Fruit fly (Drosophila melanogaster): Measurements from ENCODE around the gene Tfb4.
A peak's percentile ranks its signal among the peaks of the same experiment; 100 is the strongest.

The Tfb4 gene

dm6 chr2L:1172704-1173107 is 22.2 kb upstream of the Tfb4 start, which contains the start of the genes Charon and CG4887 (continued):
- TF ChIP-seq Sox14 (GFP tag; optimal IDR thresholded peaks at IDR 0.05) (no peak), Ets96B (tag; optimal IDR thresholded peaks at IDR 0.05) (peak; percentile 58), CG1621 (tag; optimal IDR thresholded peaks at IDR 0.05) (peak; percentile 48), spab (GFP tag; optimal IDR thresholded peaks at IDR 0.05) (no peak), CG6854 (GFP tag; optimal IDR thresholded peaks at IDR 0.05) (peak; percentile 31), cyc (GFP tag; optimal IDR thresholded peaks at IDR 0.05) (peak; percentile 87), CG8632 (GFP tag; optimal IDR thresholded peaks at IDR 0.05) (no peak), salr (GFP tag; optimal IDR thresholded peaks at IDR 0.05) (peak in 1 of 2 experiments; percentile 29), CG8319 (GFP tag; optimal IDR thresholded peaks at IDR 0.05) (peak; percentile 64), Gug (GFP tag; IDR thresholded peaks at IDR 0.05) (peak; percentile 76), CG3032 (tag; optimal IDR thresholded peaks at IDR 0.05) (peak; percentile 78), lz (GFP tag; optimal IDR thresholded peaks at IDR 0.05) (peak; percentile 87), ss (GFP tag; optimal IDR thresholded peaks at IDR 0.05) (no peak), Sox15 (GFP tag; optimal IDR thresholded peaks at IDR 0.05) (peak; percentile 77), CG11762 (GFP tag; optimal IDR thresholded peaks at IDR 0.05; ENCODE audit: insufficient read depth) (peak; percentile 50), topi (GFP tag; optimal IDR thresholded peaks at IDR 0.05) (peak; percentile 83), Hr39 (GFP tag; optimal IDR thresholded peaks at IDR 0.05) (peak; percentile 89), fkh (GFP tag; optimal IDR thresholded peaks at IDR 0.05) (no peak), CG31627 (GFP tag; optimal IDR thresholded peaks at IDR 0.05) (peak; percentile 92), pdm3 (GFP tag; optimal IDR thresholded peaks at IDR 0.05) (no peak), CG7368 (GFP tag; optimal IDR thresholded peaks at IDR 0.05) (no peak), esn (GFP tag; optimal IDR thresholded peaks at IDR 0.05) (peak; percentile 90)

- TF ChIP-seq topi (GFP tag; optimal IDR thresholded peaks at IDR 0.05) (peak; percentile 69), CG3919 (GFP tag; optimal IDR thresholded peaks at IDR 0.05) (peak; percentile 51), Sox15 (GFP tag; optimal IDR thresholded peaks at IDR 0.05) (peak; percentile 45), CG8632 (GFP tag; optimal IDR thresholded peaks at IDR 0.05) (peak; percentile 17), fd59A (GFP tag; optimal IDR thresholded peaks at IDR 0.05) (peak; percentile 1), CG16779 (tag; optimal IDR thresholded peaks at IDR 0.05) (no peak), lz (GFP tag; optimal IDR thresholded peaks at IDR 0.05) (peak; percentile 78), Eip78C (GFP tag) (peak; percentile 89), CG10631 (GFP tag; optimal IDR thresholded peaks at IDR 0.05) (no peak), CG8119 (GFP tag; IDR thresholded peaks at IDR 0.05) (no peak), CG6792 (GFP tag; optimal IDR thresholded peaks at IDR 0.05) (peak; percentile 59), CG11902 (GFP tag; optimal IDR thresholded peaks at IDR 0.05) (peak; percentile 40), ss (GFP tag; optimal IDR thresholded peaks at IDR 0.05) (no peak), Hr39 (GFP tag; optimal IDR thresholded peaks at IDR 0.05) (peak; percentile 63), esn (GFP tag; optimal IDR thresholded peaks at IDR 0.05) (peak; percentile 82), dsx (GFP tag; optimal IDR thresholded peaks at IDR 0.05; ENCODE audit: poor library complexity, severe bottlenecking) (peak; percentile 87), CG1621 (tag; optimal IDR thresholded peaks at IDR 0.05) (no peak), OdsH (GFP tag; optimal IDR thresholded peaks at IDR 0.05) (no peak), cyc (GFP tag; optimal IDR thresholded peaks at IDR 0.05) (peak; percentile 66), CG31627 (GFP tag; optimal IDR thresholded peaks at IDR 0.05) (peak; percentile 74), Ets96B (tag; optimal IDR thresholded peaks at IDR 0.05) (peak; percentile 58), Blimp-1 (GFP tag; optimal IDR thresholded peaks at IDR 0.05) (no peak), Lpt (GFP tag; optimal IDR thresholded peaks at IDR 0.05) (peak; percentile 3), CG3032 (tag; optimal IDR thresholded peaks at IDR 0.05) (peak; percentile 67), Sox14 (GFP tag; optimal IDR thresholded peaks at IDR 0.05) (peak; percentile 89), svp (GFP tag) (peak; percentile 97), Hr4 (GFP tag; optimal IDR thresholded peaks at IDR 0.05) (no peak), CG34406 (GFP tag; optimal IDR thresholded peaks at IDR 0.05) (peak; percentile 60), net (GFP tag; optimal IDR thresholded peaks at IDR 0.05) (peak; percentile 18)
Observed at dm6 chr2L:1169867-1170415, 19.5 kb upstream of the Tfb4 start, which contains the start of the genes CG31922 and Plap. TSS of gene CG31922 (plus strand) at chr2L:1170181. TSS of gene Plap (minus strand) at chr2L:1170365.

Measured in whole organism, prepupa.